Worm (Caenorhabditis elegans) whole organism, L1 larva: ENCODE results near the gene ddx-23.

Experiments
- C04F5.9 ChIP-seq: sonication (generic microtip); optimal IDR thresholded peaks from 2 replicates; lab custom pipeline; 2016; ENCODE audit warnings: missing genetic modification characterization, missing compliant biosample characterization
- C16A3.4 ChIP-seq: fragments of 150-350 bp; optimal IDR thresholded peaks from 2 replicates; lab custom pipeline; 2014; ENCODE audit warnings: missing biosample characterization, missing genetic modification characterization
- Y116A8C.19 ChIP-seq: sonication (generic microtip); optimal IDR thresholded peaks from 2 replicates; lab custom pipeline; 2016; ENCODE audit warnings: missing compliant biosample characterization, missing genetic modification characterization, borderline replicate concordance
- aha-1 ChIP-seq: fragments of 150-350 bp; optimal IDR thresholded peaks from 2 replicates; lab custom pipeline; 2014; ENCODE audit warnings: missing biosample characterization, missing genetic modification characterization
- alr-1 ChIP-seq: fragments of 200-800 bp; sonication (Bioruptor generic); optimal IDR thresholded peaks from 2 replicates; lab custom pipeline; 2018; ENCODE audit warnings: borderline replicate concordance, mild to moderate bottlenecking, missing genetic modification characterization, missing compliant biosample characterization
- ama-1 ChIP-seq: fragments of 150-350 bp; optimal IDR thresholded peaks from 2 replicates; lab custom pipeline; 2014
- blmp-1 ChIP-seq: fragments of 150-350 bp; optimal IDR thresholded peaks from 2 replicates; lab custom pipeline; 2014; ENCODE audit warnings: missing biosample characterization, missing genetic modification characterization
- ceh-8 ChIP-seq: fragments of 200-800 bp; sonication (Bioruptor generic); optimal IDR thresholded peaks from 2 replicates; lab custom pipeline; 2018; ENCODE audit warnings: mild to moderate bottlenecking, missing genetic modification characterization, moderate library complexity, missing compliant biosample characterization
- ceh-82 ChIP-seq, 3 experiments: fragments of 150-350 bp in 1 of 3; sonication (generic microtip) in 2 of 3; optimal IDR thresholded peaks; 2 replicates each; lab custom pipeline; 2014 to 2017; ENCODE audit warnings: missing biosample characterization in 3 of 3, missing genetic modification characterization in 3 of 3
- ces-1 ChIP-seq: fragments of 150-350 bp; optimal IDR thresholded peaks from 2 replicates; lab custom pipeline; 2014; ENCODE audit warnings: missing biosample characterization, missing genetic modification reagents, missing genetic modification characterization
- dpl-1 ChIP-seq, 3 experiments: fragments of 150-350 bp in 2 of 3; sonication (generic microtip) in 1 of 3; optimal IDR thresholded peaks; 2 replicates each; lab custom pipeline; 2014 to 2017; ENCODE audit warnings: missing biosample characterization in 3 of 3, missing genetic modification characterization in 3 of 3, missing genetic modification reagents in 3 of 3
- efl-1 ChIP-seq, 4 experiments: fragments of 150-350 bp; optimal IDR thresholded peaks in 3 of 4; peaks in 1 of 4; 1 replicate in 1 of 4; 2 replicates in 3 of 4; lab custom pipeline; 2014; ENCODE audit warnings: missing biosample characterization in 2 of 4, missing genetic modification characterization in 2 of 4, missing genetic modification reagents in 2 of 4
- elt-2 ChIP-seq: sonication (generic microtip); optimal IDR thresholded peaks from 2 replicates; lab custom pipeline; 2016; ENCODE audit warnings: missing genetic modification characterization, mild to moderate bottlenecking, inconsistent platforms, missing compliant biosample characterization, missing genetic modification reagents
- ets-5 ChIP-seq: fragments of 200-800 bp; sonication (Bioruptor generic); IDR thresholded peaks from 2 replicates; pipeline ENCODE4 v1.3.6; 2022; ENCODE audit warnings: missing genetic modification characterization, missing compliant biosample characterization
- fkh-10 ChIP-seq: sonication (generic microtip); optimal IDR thresholded peaks from 2 replicates; lab custom pipeline; 2017; ENCODE audit warnings: missing biosample characterization, missing genetic modification reagents, missing genetic modification characterization
- fkh-4 ChIP-seq: sonication (generic microtip); optimal IDR thresholded peaks from 2 replicates; lab custom pipeline; 2016; ENCODE audit warnings: missing compliant biosample characterization, missing genetic modification characterization, borderline replicate concordance
- jun-1 ChIP-seq: fragments of 150-350 bp; optimal IDR thresholded peaks from 2 replicates; lab custom pipeline; 2014; ENCODE audit warnings: missing biosample characterization, missing genetic modification reagents, missing genetic modification characterization
- lin-15B ChIP-seq: fragments of 150-350 bp; sonication (generic microtip); optimal IDR thresholded peaks from 3 replicates; lab custom pipeline; 2014; ENCODE audit warnings: missing biosample characterization, missing genetic modification characterization
- lin-35 ChIP-seq, 2 experiments: fragments of 150-350 bp; optimal IDR thresholded peaks; 2 replicates each; lab custom pipeline; 2014; ENCODE audit warnings: missing biosample characterization in 2 of 2, missing genetic modification characterization in 2 of 2, missing genetic modification reagents in 2 of 2
- lsy-2 ChIP-seq, 2 experiments: fragments of 150-350 bp; optimal IDR thresholded peaks; 2 replicates each; lab custom pipeline; 2014; ENCODE audit warnings: missing biosample characterization in 2 of 2, missing genetic modification characterization in 2 of 2
- mab-9 ChIP-seq: fragments of 200-800 bp; sonication (Bioruptor generic); IDR thresholded peaks from 2 replicates; pipeline ENCODE4 v1.3.6; 2022; ENCODE audit warnings: missing genetic modification reagents, missing genetic modification characterization, missing compliant biosample characterization
- mdl-1 ChIP-seq, 2 experiments: fragments of 150-350 bp; optimal IDR thresholded peaks; 2 replicates each; lab custom pipeline; 2014 to 2017; ENCODE audit warnings: missing biosample characterization in 2 of 2, missing genetic modification characterization in 2 of 2, inconsistent platforms in 1 of 2
- mef-2 ChIP-seq: fragments of 150-350 bp; optimal IDR thresholded peaks from 2 replicates; lab custom pipeline; 2014; ENCODE audit warnings: missing biosample characterization, missing genetic modification characterization
- nhr-12 ChIP-seq: sonication (generic microtip); optimal IDR thresholded peaks from 2 replicates; lab custom pipeline; 2017; ENCODE audit warnings: missing biosample characterization, missing genetic modification characterization
- nhr-237 ChIP-seq: fragments of 150-350 bp; optimal IDR thresholded peaks from 2 replicates; lab custom pipeline; 2014; ENCODE audit warnings: missing biosample characterization, missing genetic modification characterization
- nhr-28 ChIP-seq: fragments of 150-350 bp; optimal IDR thresholded peaks from 2 replicates; lab custom pipeline; 2014; ENCODE audit warnings: missing biosample characterization, missing genetic modification characterization
- nhr-47 ChIP-seq: sonication (generic microtip); optimal IDR thresholded peaks from 2 replicates; lab custom pipeline; 2016; ENCODE audit warnings: mild to moderate bottlenecking, missing genetic modification characterization, moderate library complexity, missing compliant biosample characterization
- nhr-71 ChIP-seq: sonication (generic microtip); optimal IDR thresholded peaks from 2 replicates; lab custom pipeline; 2016; ENCODE audit warnings: mild to moderate bottlenecking, missing genetic modification characterization, moderate library complexity, missing compliant biosample characterization
- nhr-76 ChIP-seq: sonication (generic microtip); optimal IDR thresholded peaks from 2 replicates; lab custom pipeline; 2017; ENCODE audit warnings: missing biosample characterization, missing genetic modification characterization
- nhr-84 ChIP-seq: sonication (generic microtip); optimal IDR thresholded peaks from 2 replicates; lab custom pipeline; 2017; ENCODE audit warnings: missing biosample characterization, missing genetic modification characterization
- nhr-90 ChIP-seq: sonication (generic microtip); optimal IDR thresholded peaks from 2 replicates; lab custom pipeline; 2016; ENCODE audit warnings: mild to moderate bottlenecking, missing genetic modification characterization, missing compliant biosample characterization; ENCODE audit not compliant: poor library complexity
- pag-3 ChIP-seq: sonication (generic microtip); optimal IDR thresholded peaks from 2 replicates; lab custom pipeline; 2017; ENCODE audit warnings: missing genetic modification characterization, mild to moderate bottlenecking, missing compliant biosample characterization, antibody characterized with exemption, borderline replicate concordance; ENCODE audit not compliant: insufficient read depth
- pqm-1 ChIP-seq: sonication (generic microtip); optimal IDR thresholded peaks from 3 replicates; lab custom pipeline; 2017; ENCODE audit warnings: missing biosample characterization, missing genetic modification characterization
- rnt-1 ChIP-seq: sonication (generic microtip); optimal IDR thresholded peaks from 2 replicates; lab custom pipeline; 2016; ENCODE audit warnings: mild to moderate bottlenecking, missing genetic modification characterization, moderate library complexity, missing compliant biosample characterization
- skn-1 ChIP-seq: fragments of 150-350 bp; optimal IDR thresholded peaks from 2 replicates; lab custom pipeline; 2014; ENCODE audit warnings: missing biosample characterization, missing genetic modification characterization
- snu-23 ChIP-seq: sonication (generic microtip); optimal IDR thresholded peaks from 2 replicates; lab custom pipeline; 2016; ENCODE audit warnings: missing genetic modification characterization, missing compliant biosample characterization
- sup-37 ChIP-seq: fragments of 200-800 bp; sonication (Bioruptor generic); optimal IDR thresholded peaks from 2 replicates; lab custom pipeline; 2018; ENCODE audit warnings: mild to moderate bottlenecking, missing genetic modification characterization, missing compliant biosample characterization
- tlp-1 ChIP-seq: fragments of 150-350 bp; optimal IDR thresholded peaks from 2 replicates; lab custom pipeline; 2014; ENCODE audit warnings: missing biosample characterization, missing genetic modification characterization
- unc-130 ChIP-seq: fragments of 150-350 bp; optimal IDR thresholded peaks from 2 replicates; lab custom pipeline; 2017; ENCODE audit warnings: missing biosample characterization, missing genetic modification characterization, inconsistent platforms
- unc-86 ChIP-seq: sonication (generic microtip); optimal IDR thresholded peaks from 2 replicates; lab custom pipeline; 2016; ENCODE audit warnings: missing genetic modification characterization, missing compliant biosample characterization
- unc-98 ChIP-seq: fragments of 200-800 bp; sonication (Bioruptor generic); IDR thresholded peaks from 2 replicates; pipeline ENCODE4 v1.3.6; 2022; ENCODE audit warnings: missing genetic modification characterization, missing compliant biosample characterization
- vab-15 ChIP-seq: sonication (generic microtip); optimal IDR thresholded peaks from 2 replicates; lab custom pipeline; 2017; ENCODE audit warnings: missing genotype, mild to moderate bottlenecking, missing genetic modification characterization, missing compliant biosample characterization
- zip-4 ChIP-seq: fragments of 200-800 bp; sonication (Bioruptor generic); optimal IDR thresholded peaks from 2 replicates; lab custom pipeline; 2018; ENCODE audit warnings: mild to moderate bottlenecking, missing genetic modification characterization, moderate library complexity, missing compliant biosample characterization
- ztf-4 ChIP-seq: fragments of 150-350 bp; optimal IDR thresholded peaks from 2 replicates; lab custom pipeline; 2014; ENCODE audit warnings: missing biosample characterization, missing genetic modification characterization

Gene ddx-23

ce11 chrIII:5883517-5883916 lies 30.4 kb upstream of the ddx-23 start:
- TF ChIP-seq blmp-1 (tag; lab: Kevin White, UChicago): peak; percentile 92
- no peak for TF ChIP-seq mab-9 (GFP tag; lab: Robert Waterston, UW)

ce11 chrIII:5882823-5883222 lies 29.8 kb upstream of the ddx-23 start, which contains the start of gene F01F1.14:
TSS of gene F01F1.14 (minus strand) at chrIII:5882923.
- TF ChIP-seq lin-15B (no peak), ceh-8 (GFP tag; lab: Kevin White, UChicago) (no peak), zip-4 (no peak), mab-9 (GFP tag; lab: Robert Waterston, UW) (no peak), mef-2 (tag; lab: Kevin White, UChicago) (no peak), ceh-82 (tag; optimal IDR thresholded peaks at IDR 0.05; lab: Kevin White, UChicago) (no peak), nhr-76 (no peak), fkh-10 (GFP tag; lab: Kevin White, UChicago) (no peak), ces-1 (GFP tag; lab: Kevin White, UChicago) (no peak)

- peak; percentile 41 for TF ChIP-seq ama-1 (lab: Kevin White, UChicago)
- TF ChIP-seq jun-1 (tag; lab: Kevin White, UChicago): no peak
Observed at ce11 chrIII:5882284-5882683, 29.2 kb upstream of the ddx-23 start.

ce11 chrIII:5879291-5879968 lies 26.4 kb upstream of the ddx-23 start, which contains the start of gene hpo-10:
TSS of gene hpo-10 (plus strand) at chrIII:5879489.
- TF ChIP-seq ceh-82 (tag; optimal IDR thresholded peaks at IDR 0.05; lab: Kevin White, UChicago) (peak in 1 of 3 experiments; percentile 32), mdl-1 (tag; optimal IDR thresholded peaks at IDR 0.05; lab: Kevin White, UChicago) (no peak), C16A3.4 (tag; lab: Kevin White, UChicago) (peak; percentile 33), pag-3 (no peak), dpl-1 (GFP tag; optimal IDR thresholded peaks at IDR 0.05; lab: Kevin White, UChicago) (peak in 2 of 3 experiments; percentile 34), sup-37 (no peak), fkh-4 (tag; lab: Kevin White, UChicago) (no peak), unc-98 (GFP tag; lab: Robert Waterston, UW) (no peak), mab-9 (GFP tag; lab: Robert Waterston, UW) (no peak), mef-2 (tag; lab: Kevin White, UChicago) (no peak), pqm-1 (tag; lab: Kevin White, UChicago) (no peak), ets-5 (no peak), elt-2 (tag; lab: Kevin White, UChicago) (no peak), lin-35 (GFP tag; optimal IDR thresholded peaks at IDR 0.05; lab: Kevin White, UChicago) (peak; percentile 14 to 44), efl-1 (optimal IDR thresholded peaks at IDR 0.05; lab: Kevin White, UChicago) (peak; percentile 27 to 28), efl-1 (GFP tag; optimal IDR thresholded peaks at IDR 0.05 in 1 of 2; lab: Kevin White, UChicago) (peak; percentile 32 to 95), nhr-90 (tag; lab: Kevin White, UChicago) (no peak), lsy-2 (tag; optimal IDR thresholded peaks at IDR 0.05; lab: Kevin White, UChicago) (peak; percentile 49 to 70), unc-86 (tag; lab: Kevin White, UChicago) (no peak), vab-15 (tag; lab: Kevin White, UChicago) (no peak), skn-1 (tag; lab: Kevin White, UChicago) (no peak), snu-23 (GFP tag; lab: Kevin White, UChicago) (peak; percentile 27), nhr-71 (tag; lab: Kevin White, UChicago) (peak; percentile 44), nhr-237 (no peak), nhr-12 (tag; lab: Kevin White, UChicago) (no peak), ztf-4 (tag; lab: Kevin White, UChicago) (no peak), aha-1 (tag; lab: Kevin White, UChicago) (no peak), C04F5.9 (tag; lab: Kevin White, UChicago) (no peak), ceh-8 (GFP tag; lab: Kevin White, UChicago) (no peak), rnt-1 (tag; lab: Kevin White, UChicago) (no peak), jun-1 (tag; lab: Kevin White, UChicago) (no peak), Y116A8C.19 (no peak), zip-4 (no peak), nhr-47 (tag; lab: Kevin White, UChicago) (peak; percentile 35), unc-130 (no peak), nhr-28 (tag; lab: Kevin White, UChicago) (no peak), tlp-1 (tag; lab: Kevin White, UChicago) (no peak), nhr-84 (tag; lab: Kevin White, UChicago) (no peak), alr-1 (tag; lab: Kevin White, UChicago) (no peak)
